Worm (Caenorhabditis elegans) whole organism, L4 larva: ENCODE measurements around the gene Y54G2A.10.

Source experiments
- aha-1 ChIP-seq: fragments of 150-350 bp; peaks from one replicate; lab custom pipeline; 2014; ENCODE audit warnings: missing biosample characterization, missing genetic modification characterization
- lin-38 ChIP-seq: fragments of 200-800 bp; sonication (Bioruptor generic); IDR thresholded peaks from 2 replicates; pipeline ENCODE4 v1.3.6; 2022; ENCODE audit warnings: missing genetic modification reagents, missing genetic modification characterization, missing compliant biosample characterization
- lsy-2 ChIP-seq, 2 experiments: fragments of 150-350 bp in 1 of 2; sonication (generic microtip) in 1 of 2; optimal IDR thresholded peaks; 2 replicates each; lab custom pipeline; 2014 to 2017; ENCODE audit warnings: missing biosample characterization in 2 of 2, missing genetic modification characterization in 2 of 2
- nhr-10 ChIP-seq: fragments of 150-350 bp; optimal IDR thresholded peaks from 2 replicates; lab custom pipeline; 2014; ENCODE audit warnings: missing biosample characterization, missing genetic modification characterization
- pha-4 ChIP-seq, 2 experiments: fragments of 150-350 bp in 1 of 2; fragments of 200-800 bp in 1 of 2; sonication (Bioruptor generic) in 1 of 2; IDR thresholded peaks in 1 of 2; optimal IDR thresholded peaks in 1 of 2; 2 replicates each; pipeline versions ENCODE4 v1.3.6 to Lab custom; 2014 to 2022; ENCODE audit warnings: missing genetic modification characterization in 2 of 2, missing genetic modification reagents in 2 of 2, missing biosample characterization in 1 of 2, missing compliant biosample characterization in 1 of 2
- tag-97 ChIP-seq: fragments of 200-800 bp; sonication (Bioruptor generic); IDR thresholded peaks from 2 replicates; pipeline ENCODE4 v1.3.6; 2022; ENCODE audit warnings: missing genetic modification characterization, missing compliant biosample characterization
- tra-1 ChIP-seq: fragments of 200-800 bp; sonication (Bioruptor generic); IDR thresholded peaks from 2 replicates; pipeline ENCODE4 v1.3.6; 2022; ENCODE audit warnings: missing genetic modification reagents, missing genetic modification characterization, missing compliant biosample characterization
- unc-39 ChIP-seq: sonication (generic microtip); optimal IDR thresholded peaks from 2 replicates; lab custom pipeline; 2017; ENCODE audit warnings: missing biosample characterization, missing genetic modification characterization

DNA sequence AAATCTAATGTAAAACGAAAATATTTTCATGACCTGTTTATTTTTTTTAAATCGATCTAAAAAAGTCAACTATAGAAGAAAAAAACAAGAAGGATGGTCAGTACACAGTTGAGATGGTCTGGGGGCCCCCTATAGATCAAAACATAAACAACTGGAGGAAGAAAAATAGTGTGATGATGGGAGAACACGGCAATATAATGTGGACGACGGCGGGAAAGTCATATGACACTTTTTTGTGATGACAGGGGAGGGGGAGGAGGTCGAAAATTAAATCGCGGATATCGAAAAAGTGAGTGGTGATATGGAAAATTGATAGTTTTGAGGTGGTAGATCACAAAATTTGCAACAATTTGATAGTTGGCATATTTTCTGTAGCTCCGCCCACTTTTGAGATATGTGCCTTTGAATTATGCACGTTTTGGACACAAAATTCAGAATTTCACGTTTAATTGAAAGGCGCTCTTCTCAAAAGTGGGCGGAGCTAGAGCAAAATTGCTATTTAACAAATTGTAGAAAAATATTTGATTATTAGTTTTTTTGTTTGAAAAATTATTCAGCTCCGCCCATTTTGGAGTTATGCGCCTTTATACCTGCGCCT, 26.0 kb upstream of the Y54G2A.10 start:
- TF ChIP-seq nhr-10 (tag; lab: Kevin White, UChicago) (no peak), unc-39 (tag; lab: Kevin White, UChicago) (no peak), tag-97 (GFP tag; lab: Robert Waterston, UW) (no peak), lsy-2 (tag; optimal IDR thresholded peaks at IDR 0.05; lab: Kevin White, UChicago) (no peak), pha-4 (GFP tag; IDR thresholded peaks at IDR 0.05; lab: Robert Waterston, UW) (no peak), pha-4 (tag; optimal IDR thresholded peaks at IDR 0.05; lab: Kevin White, UChicago) (peak; percentile 28), tra-1 (GFP tag; lab: Robert Waterston, UW) (no peak), lin-38 (GFP tag; lab: Robert Waterston, UW) (no peak), aha-1 (peak; percentile 36)
